Fruit fly (Drosophila melanogaster) whole organism, prepupa: ENCODE measurements around the gene Nhe2.

Experiments used
- Blimp-1 ChIP-seq: fragments of 200-800 bp; sonication (Bioruptor generic); optimal IDR thresholded peaks from 3 replicates; lab custom pipeline; 2017; ENCODE audit warnings: missing biosample characterization, missing genetic modification characterization, mild to moderate bottlenecking, moderate library complexity, missing genetic modification reagents
- CG10631 ChIP-seq: fragments of 200-800 bp; sonication (Bioruptor generic); optimal IDR thresholded peaks from 2 replicates; lab custom pipeline; 2016; ENCODE audit warnings: missing biosample characterization, missing genetic modification characterization
- CG10669 ChIP-seq: fragments of 200-800 bp; sonication (Bioruptor generic); optimal IDR thresholded peaks from 3 replicates; lab custom pipeline; 2018; ENCODE audit warnings: missing biosample characterization, mild to moderate bottlenecking, missing genetic modification characterization, moderate library complexity
- CG11294 ChIP-seq: fragments of 200-800 bp; sonication (Bioruptor generic); IDR thresholded peaks from 2 replicates; pipeline ENCODE4 v1.3.6; 2022; ENCODE audit warnings: missing biosample characterization, missing genetic modification characterization
- CG11762 ChIP-seq: fragments of 200-800 bp; sonication (Bioruptor generic); optimal IDR thresholded peaks from 3 replicates; lab custom pipeline; 2016; ENCODE audit warnings: missing biosample characterization, missing genetic modification characterization; ENCODE audit not compliant: insufficient read depth
- CG11902 ChIP-seq: fragments of 200-800 bp; sonication (Bioruptor generic); optimal IDR thresholded peaks from 3 replicates; lab custom pipeline; 2016; ENCODE audit warnings: missing biosample characterization, missing genetic modification characterization
- CG15336 ChIP-seq: fragments of 200-800 bp; sonication (Bioruptor generic); IDR thresholded peaks from 2 replicates; pipeline ENCODE4 v1.3.6; 2022; ENCODE audit warnings: missing biosample characterization, missing genetic modification characterization
- CG1621 ChIP-seq: fragments of 200-800 bp; sonication (Bioruptor generic); optimal IDR thresholded peaks from 3 replicates; lab custom pipeline; 2018; ENCODE audit warnings: missing biosample characterization, mild to moderate bottlenecking, missing genetic modification characterization
- CG16779 ChIP-seq: fragments of 200-800 bp; sonication (Bioruptor generic); optimal IDR thresholded peaks from 3 replicates; lab custom pipeline; 2017; ENCODE audit warnings: missing biosample characterization, mild to moderate bottlenecking, missing genetic modification characterization
- CG3032 ChIP-seq: fragments of 200-800 bp; optimal IDR thresholded peaks from 2 replicates; lab custom pipeline; 2019; ENCODE audit warnings: missing biosample characterization, mild to moderate bottlenecking, missing genetic modification characterization, moderate library complexity
- CG31627 ChIP-seq: fragments of 200-800 bp; sonication (Bioruptor generic); optimal IDR thresholded peaks from 3 replicates; lab custom pipeline; 2016; ENCODE audit warnings: missing biosample characterization, missing genetic modification characterization
- CG34406 ChIP-seq: fragments of 200-800 bp; sonication (Bioruptor generic); optimal IDR thresholded peaks from 3 replicates; lab custom pipeline; 2016; ENCODE audit warnings: missing biosample characterization, missing genetic modification characterization
- CG6163 ChIP-seq: fragments of 200-800 bp; sonication (Bioruptor generic); IDR thresholded peaks from 3 replicates; pipeline ENCODE4 v1.3.6; 2022; ENCODE audit warnings: missing biosample characterization, missing genetic modification characterization
- CG6854 ChIP-seq: fragments of 200-800 bp; sonication (Bioruptor generic); optimal IDR thresholded peaks from 2 replicates; lab custom pipeline; 2017; ENCODE audit warnings: missing biosample characterization, mild to moderate bottlenecking, missing genetic modification characterization
- CG7368 ChIP-seq: fragments of 200-800 bp; sonication (Bioruptor generic); optimal IDR thresholded peaks from 3 replicates; lab custom pipeline; 2016; ENCODE audit warnings: missing biosample characterization, missing genetic modification characterization
- CG8119 ChIP-seq: fragments of 200-800 bp; sonication (Bioruptor generic); IDR thresholded peaks from 3 replicates; pipeline ENCODE4 v1.3.6; 2022; ENCODE audit warnings: missing biosample characterization, missing genetic modification characterization
- CG8632 ChIP-seq: fragments of 200-800 bp; sonication (Bioruptor generic); optimal IDR thresholded peaks from 3 replicates; lab custom pipeline; 2016; ENCODE audit warnings: missing biosample characterization, missing genetic modification characterization
- CG9139 ChIP-seq: fragments of 200-800 bp; sonication (Bioruptor generic); optimal IDR thresholded peaks from 3 replicates; lab custom pipeline; 2017; ENCODE audit warnings: missing biosample characterization, mild to moderate bottlenecking, missing genetic modification characterization
- Eip75B ChIP-seq: fragments of 200-800 bp; sonication (Bioruptor generic); optimal IDR thresholded peaks from 3 replicates; lab custom pipeline; 2016; ENCODE audit warnings: missing biosample characterization, missing genetic modification characterization
- Eip78C ChIP-seq: fragments of 200-800 bp; sonication (Bioruptor generic); peaks from one replicate; lab custom pipeline; 2016; ENCODE audit warnings: missing biosample characterization, missing genetic modification characterization
- Eip93F ChIP-seq: fragments of 200-800 bp; sonication (Bioruptor generic); optimal IDR thresholded peaks from 2 replicates; lab custom pipeline; 2016; ENCODE audit warnings: missing biosample characterization, mild to moderate bottlenecking, missing genetic modification characterization
- Gug ChIP-seq: fragments of 200-800 bp; sonication (Bioruptor generic); IDR thresholded peaks from 2 replicates; pipeline ENCODE4 v1.3.6; 2022; ENCODE audit warnings: missing biosample characterization, missing genetic modification characterization
- Hr38 ChIP-seq: sonication (Bioruptor generic); optimal IDR thresholded peaks from 2 replicates; lab custom pipeline; 2016; ENCODE audit warnings: missing biosample characterization, missing genetic modification characterization
- Hr39 ChIP-seq: fragments of 200-800 bp; sonication (Bioruptor generic); optimal IDR thresholded peaks from 2 replicates; lab custom pipeline; 2016; ENCODE audit warnings: missing biosample characterization, missing genetic modification characterization
- Hr4 ChIP-seq: fragments of 200-800 bp; sonication (Bioruptor generic); optimal IDR thresholded peaks from 3 replicates; lab custom pipeline; 2016; ENCODE audit warnings: missing biosample characterization, missing genetic modification characterization
- Lpt ChIP-seq: fragments of 200-800 bp; sonication (Bioruptor generic); optimal IDR thresholded peaks from 3 replicates; lab custom pipeline; 2016; ENCODE audit warnings: missing biosample characterization, missing genetic modification characterization
- Met ChIP-seq: fragments of 200-800 bp; sonication (Bioruptor generic); optimal IDR thresholded peaks from 3 replicates; lab custom pipeline; 2016; ENCODE audit warnings: missing biosample characterization, missing genetic modification characterization
- OdsH ChIP-seq: fragments of 200-800 bp; sonication (Bioruptor generic); optimal IDR thresholded peaks from 3 replicates; lab custom pipeline; 2016; ENCODE audit warnings: missing biosample characterization, missing genetic modification characterization
- Sox102F ChIP-seq: fragments of 200-800 bp; sonication (Bioruptor generic); optimal IDR thresholded peaks from 2 replicates; lab custom pipeline; 2016; ENCODE audit warnings: missing biosample characterization, mild to moderate bottlenecking, missing genetic modification characterization
- Sox14 ChIP-seq: fragments of 200-800 bp; sonication (Bioruptor generic); optimal IDR thresholded peaks from 3 replicates; lab custom pipeline; 2016; ENCODE audit warnings: missing biosample characterization, missing genetic modification characterization
- achi ChIP-seq: fragments of 200-800 bp; sonication (Bioruptor generic); optimal IDR thresholded peaks from 3 replicates; lab custom pipeline; 2016; ENCODE audit warnings: missing biosample characterization, missing genetic modification characterization
- acj6 ChIP-seq: fragments of 200-800 bp; sonication (Bioruptor generic); optimal IDR thresholded peaks from 3 replicates; lab custom pipeline; 2016; ENCODE audit warnings: missing biosample characterization, missing genetic modification characterization
- cyc ChIP-seq: fragments of 200-800 bp; sonication (Bioruptor generic); optimal IDR thresholded peaks from 3 replicates; lab custom pipeline; 2016; ENCODE audit warnings: missing biosample characterization, missing genetic modification characterization
- dac ChIP-seq: fragments of 200-800 bp; sonication (Bioruptor generic); optimal IDR thresholded peaks from 2 replicates; lab custom pipeline; 2017; ENCODE audit warnings: missing biosample characterization, mild to moderate bottlenecking, missing genetic modification characterization
- dsx ChIP-seq: fragments of 200-800 bp; optimal IDR thresholded peaks from 3 replicates; lab custom pipeline; 2019; ENCODE audit warnings: missing biosample characterization, mild to moderate bottlenecking, missing genetic modification characterization, moderate library complexity; ENCODE audit not compliant: poor library complexity, severe bottlenecking
- eg ChIP-seq: fragments of 200-800 bp; sonication (Bioruptor generic); IDR thresholded peaks from 3 replicates; pipeline ENCODE4 v1.3.6; 2022; ENCODE audit warnings: missing biosample characterization, missing genetic modification characterization
- esn ChIP-seq: fragments of 200-800 bp; sonication (Bioruptor generic); optimal IDR thresholded peaks from 2 replicates; lab custom pipeline; 2016; ENCODE audit warnings: missing biosample characterization, mild to moderate bottlenecking, missing genetic modification characterization, moderate library complexity
- fd59A ChIP-seq: fragments of 200-800 bp; sonication (Bioruptor generic); optimal IDR thresholded peaks from 2 replicates; lab custom pipeline; 2017; ENCODE audit warnings: missing biosample characterization, mild to moderate bottlenecking, missing genetic modification characterization, missing genetic modification reagents
- fd85E ChIP-seq: fragments of 200-800 bp; sonication (Bioruptor generic); optimal IDR thresholded peaks from 3 replicates; lab custom pipeline; 2016; ENCODE audit warnings: missing biosample characterization, missing genetic modification characterization
- fkh ChIP-seq: fragments of 200-800 bp; sonication (Bioruptor generic); optimal IDR thresholded peaks from 3 replicates; lab custom pipeline; 2017; ENCODE audit warnings: missing biosample characterization, mild to moderate bottlenecking, missing genetic modification characterization, moderate library complexity
- lz ChIP-seq: fragments of 200-800 bp; sonication (Bioruptor generic); optimal IDR thresholded peaks from 3 replicates; lab custom pipeline; 2016; ENCODE audit warnings: missing biosample characterization, missing genetic modification characterization
- net ChIP-seq: fragments of 200-800 bp; sonication (Bioruptor generic); optimal IDR thresholded peaks from 3 replicates; lab custom pipeline; 2016; ENCODE audit warnings: missing biosample characterization, missing genetic modification characterization
- pdm3 ChIP-seq: fragments of 200-800 bp; sonication (Bioruptor generic); optimal IDR thresholded peaks from 3 replicates; lab custom pipeline; 2016; ENCODE audit warnings: missing biosample characterization, missing genetic modification characterization
- spab ChIP-seq: fragments of 200-800 bp; sonication (Bioruptor generic); optimal IDR thresholded peaks from 2 replicates; lab custom pipeline; 2017; ENCODE audit warnings: missing biosample characterization, mild to moderate bottlenecking, missing genetic modification characterization, missing genetic modification reagents
- ss ChIP-seq, 2 experiments: fragments of 200-800 bp; sonication (Bioruptor generic); optimal IDR thresholded peaks; 2 replicates in 1 of 2; 3 replicates in 1 of 2; lab custom pipeline; 2017 to 2018; ENCODE audit warnings: mild to moderate bottlenecking in 2 of 2, missing biosample characterization in 2 of 2, missing genetic modification characterization in 2 of 2, moderate library complexity in 1 of 2
- svp ChIP-seq: fragments of 200-800 bp; sonication (Bioruptor generic); peaks from one replicate; lab custom pipeline; 2016; ENCODE audit warnings: missing biosample characterization, missing genetic modification characterization
- topi ChIP-seq: fragments of 200-800 bp; sonication (Bioruptor generic); optimal IDR thresholded peaks from 3 replicates; lab custom pipeline; 2016; ENCODE audit warnings: missing biosample characterization, missing genetic modification characterization
- vri ChIP-seq: fragments of 200-800 bp; sonication (Bioruptor generic); optimal IDR thresholded peaks from 3 replicates; lab custom pipeline; 2016; ENCODE audit warnings: missing biosample characterization, mild to moderate bottlenecking, missing genetic modification characterization

Nhe2 gene

DNA sequence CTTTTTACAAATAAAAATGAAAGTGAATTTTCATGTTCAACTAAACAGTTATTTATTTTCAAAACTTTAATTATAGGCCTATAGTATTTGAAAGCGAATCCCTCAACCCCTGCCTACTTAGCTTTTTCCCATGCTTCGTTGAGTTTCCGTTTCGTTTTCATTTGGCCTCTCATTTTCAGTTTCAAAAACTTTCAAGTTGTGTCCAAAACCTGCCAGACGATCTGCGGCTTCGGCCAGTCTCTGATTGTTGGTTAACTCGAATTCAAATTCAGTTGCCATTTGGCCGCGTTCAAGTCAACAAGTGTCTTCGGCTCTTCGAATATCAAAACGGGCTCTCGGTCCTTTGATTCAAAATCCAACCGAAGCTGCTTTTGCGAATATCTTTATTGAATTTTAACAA is 13.4 kb upstream of the Nhe2 start, which contains the start of gene CG14397:
TSS of gene CG14397 (plus strand) at position 270 of the 400 bp plus-strand sequence.
- no peak for TF ChIP-seq CG6854 (GFP tag; lab: Kevin White, UChicago)
- no peak for TF ChIP-seq CG11762 (GFP tag; lab: Kevin White, UChicago)
- no peak for TF ChIP-seq Hr38
- TF ChIP-seq Blimp-1 (GFP tag; lab: Kevin White, UChicago) = peak; percentile 65
- TF ChIP-seq, all 60 proteins: peak for 1

DNA sequence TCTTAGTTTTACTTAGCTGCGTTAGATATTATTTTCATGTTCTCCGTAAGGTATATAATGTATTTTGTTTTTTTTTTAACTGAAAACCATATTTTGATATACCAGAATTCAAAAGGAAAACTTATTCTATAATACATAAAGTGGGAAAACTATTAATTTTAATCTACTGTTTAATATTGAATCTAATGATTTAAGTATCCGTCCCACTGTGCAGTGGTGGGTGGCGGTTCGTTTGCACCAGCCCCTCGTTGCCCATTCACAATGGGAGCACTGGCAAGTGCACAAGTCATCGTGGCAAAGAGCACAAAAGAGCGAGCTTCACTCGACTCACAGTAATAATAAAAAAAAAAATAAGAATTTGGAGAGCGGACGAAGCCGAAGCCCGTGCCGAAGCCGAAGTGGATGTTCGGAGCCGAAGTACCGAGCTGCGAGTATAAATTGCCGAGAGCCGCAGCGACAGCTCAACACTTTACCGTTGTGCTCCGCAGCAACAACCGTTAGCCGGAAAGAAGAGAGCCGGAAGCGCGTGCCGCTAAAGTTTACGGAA is 7.8 kb upstream of the Nhe2 start, which contains the start of gene CG34136:
TSS of gene CG34136 (plus strand) at position 475 of the 547 bp plus-strand sequence.
- TF ChIP-seq CG34406 (GFP tag; lab: Kevin White, UChicago) (no peak), Sox14 (GFP tag; lab: Kevin White, UChicago) (peak; percentile 15), esn (GFP tag; lab: Kevin White, UChicago) (peak; percentile 42), CG10669 (GFP tag; lab: Kevin White, UChicago) (peak; percentile 53), acj6 (GFP tag; lab: Kevin White, UChicago) (peak; percentile 46), CG6163 (GFP tag; lab: Robert Waterston, UW) (peak; percentile 87), fd59A (GFP tag; lab: Kevin White, UChicago) (no peak), CG10631 (GFP tag; lab: Kevin White, UChicago) (peak; percentile 31), svp (GFP tag; lab: Kevin White, UChicago) (peak; percentile 96), Lpt (GFP tag; lab: Kevin White, UChicago) (peak; percentile 27), CG31627 (GFP tag; lab: Kevin White, UChicago) (peak; percentile 21), CG7368 (peak; percentile 52), Blimp-1 (GFP tag; lab: Kevin White, UChicago) (no peak), Eip93F (GFP tag; lab: Kevin White, UChicago) (peak; percentile 9), pdm3 (GFP tag; lab: Kevin White, UChicago) (peak; percentile 38), dac (GFP tag; lab: Kevin White, UChicago) (peak; percentile 37), cyc (peak; percentile 3), Hr39 (peak; percentile 11), fd85E (GFP tag; lab: Kevin White, UChicago) (no peak), topi (GFP tag; lab: Kevin White, UChicago) (peak; percentile 50), Gug (no peak), CG1621 (peak; percentile 76), CG16779 (tag; lab: Kevin White, UChicago) (peak; percentile 70), CG9139 (GFP tag; lab: Kevin White, UChicago) (peak; percentile 66), OdsH (peak; percentile 58), vri (GFP tag; lab: Kevin White, UChicago) (peak; percentile 24), Hr4 (GFP tag; lab: Kevin White, UChicago) (peak; percentile 60), dsx (GFP tag; lab: Kevin White, UChicago) (no peak), CG11294 (GFP tag; lab: Robert Waterston, UW) (0 out of 2 replicates have a peak, but pooled peaks have one; percentile 28), CG8119 (GFP tag; lab: Robert Waterston, UW) (peak; percentile 67; the same call in 1 of the 3 replicates), Sox102F (GFP tag; lab: Kevin White, UChicago) (peak; percentile 59), CG8632 (GFP tag; lab: Kevin White, UChicago) (peak; percentile 25), Met (GFP tag; lab: Kevin White, UChicago) (peak; percentile 61), eg (GFP tag; lab: Robert Waterston, UW) (peak; percentile 85), fkh (GFP tag; lab: Kevin White, UChicago) (no peak), CG15336 (peak; percentile 72), lz (GFP tag; lab: Kevin White, UChicago) (peak; percentile 36), ss (GFP tag; optimal IDR thresholded peaks at IDR 0.05; lab: Kevin White, UChicago) (peak; percentile 58 to 80), achi (peak; percentile 36), CG11902 (GFP tag; lab: Kevin White, UChicago) (no peak), Hr38 (no peak), Eip75B (GFP tag; lab: Kevin White, UChicago) (peak; percentile 49), net (GFP tag; lab: Kevin White, UChicago) (peak; percentile 71), Eip78C (GFP tag; lab: Kevin White, UChicago) (peak; percentile 86), CG11762 (GFP tag; lab: Kevin White, UChicago) (no peak), CG6854 (GFP tag; lab: Kevin White, UChicago) (peak; percentile 47), CG3032 (tag; lab: Kevin White, UChicago) (peak; percentile 51), spab (GFP tag; lab: Kevin White, UChicago) (peak; percentile 53)
